Worm (Caenorhabditis elegans) whole organism, late embryonic: Measurements from ENCODE around the gene mfsd-8.

Source experiments
- C08G9.2 ChIP-seq: sonication (generic microtip); optimal IDR thresholded peaks from 2 replicates; lab custom pipeline; 2016; ENCODE audit warnings: mild to moderate bottlenecking, missing genetic modification characterization, moderate library complexity, missing compliant biosample characterization
- ahr-1 ChIP-seq: sonication (generic microtip); optimal IDR thresholded peaks from 2 replicates; lab custom pipeline; 2016; ENCODE audit warnings: missing genetic modification characterization, missing compliant biosample characterization
- ama-1 ChIP-seq: fragments of 150-350 bp; optimal IDR thresholded peaks from 2 replicates; lab custom pipeline; 2014
- ceh-19 ChIP-seq: fragments of 200-800 bp; sonication (Bioruptor generic); optimal IDR thresholded peaks from 2 replicates; lab custom pipeline; 2018; ENCODE audit warnings: mild to moderate bottlenecking, missing genetic modification characterization, missing compliant biosample characterization
- che-1 ChIP-seq: sonication (generic microtip); optimal IDR thresholded peaks from 2 replicates; lab custom pipeline; 2016; ENCODE audit warnings: mild to moderate bottlenecking, missing genetic modification characterization, missing compliant biosample characterization
- fkh-10 ChIP-seq: fragments of 150-350 bp; optimal IDR thresholded peaks from 2 replicates; lab custom pipeline; 2014; ENCODE audit warnings: missing biosample characterization, missing genetic modification reagents, missing genetic modification characterization
- hlh-30 ChIP-seq: sonication (generic microtip); optimal IDR thresholded peaks from 2 replicates; lab custom pipeline; 2017; ENCODE audit warnings: antibody characterized with exemption, missing genetic modification characterization, missing compliant biosample characterization; ENCODE audit not compliant: insufficient read depth
- lim-6 ChIP-seq: sonication (generic microtip); optimal IDR thresholded peaks from 2 replicates; lab custom pipeline; 2016; ENCODE audit warnings: missing genetic modification characterization, missing compliant biosample characterization
- mec-3 ChIP-seq: sonication (generic microtip); optimal IDR thresholded peaks from 2 replicates; lab custom pipeline; 2016; ENCODE audit warnings: borderline replicate concordance, missing genetic modification characterization, missing compliant biosample characterization
- nhr-11 ChIP-seq: fragments of 150-350 bp; optimal IDR thresholded peaks from 2 replicates; lab custom pipeline; 2014; ENCODE audit warnings: missing biosample characterization, missing genetic modification characterization
- npax-4 ChIP-seq: sonication (generic microtip); optimal IDR thresholded peaks from 2 replicates; lab custom pipeline; 2016; ENCODE audit warnings: missing genetic modification characterization, missing compliant biosample characterization
- pha-4 ChIP-seq: fragments of 150-350 bp; optimal IDR thresholded peaks from 2 replicates; lab custom pipeline; 2018; ENCODE audit warnings: missing biosample characterization, missing genetic modification reagents, missing genetic modification characterization
- sox-4 ChIP-seq: sonication (generic microtip); optimal IDR thresholded peaks from 2 replicates; lab custom pipeline; 2017; ENCODE audit warnings: mild to moderate bottlenecking, missing genetic modification characterization, inconsistent platforms, missing compliant biosample characterization
- ztf-16 ChIP-seq: sonication (generic microtip); optimal IDR thresholded peaks from 2 replicates; lab custom pipeline; 2017; ENCODE audit warnings: missing genetic modification characterization, missing compliant biosample characterization

- TF ChIP-seq sox-4 (tag; lab: Kevin White, UChicago), result no peak
- TF ChIP-seq fkh-10, result no peak
- no peak for TF ChIP-seq ama-1 (lab: Kevin White, UChicago)
- TF ChIP-seq ceh-19, result no peak
- no peak for TF ChIP-seq C08G9.2
- TF ChIP-seq hlh-30 (tag; lab: Kevin White, UChicago), result no peak
- TF ChIP-seq ztf-16 (tag; lab: Kevin White, UChicago), result no peak
- no peak for TF ChIP-seq pha-4 (tag; lab: Kevin White, UChicago)
- TF ChIP-seq lim-6 (tag; lab: Kevin White, UChicago), result no peak
- TF ChIP-seq che-1 (tag; lab: Kevin White, UChicago), result no peak
- TF ChIP-seq mec-3 (tag; lab: Kevin White, UChicago), result no peak
- no peak for TF ChIP-seq ahr-1
- no peak for TF ChIP-seq npax-4
- TF ChIP-seq nhr-11 (tag; lab: Kevin White, UChicago), result no peak
These were observed 18.4 kb upstream of the mfsd-8 start for ce11 chrIII:3263696-3264095.
